Worm (Caenorhabditis elegans) whole organism, L3 larva: Measurements from ENCODE around the gene Y73B6BL.31.
A peak's percentile ranks its signal among the peaks of the same experiment; 100 is the strongest.

Source experiments
- R02D3.7 ChIP-seq: fragments of 150-350 bp; optimal IDR thresholded peaks from 2 replicates; lab custom pipeline; 2014; ENCODE audit warnings: missing biosample characterization, missing genetic modification characterization
- ZK546.5 ChIP-seq: sonication (generic microtip); optimal IDR thresholded peaks from 2 replicates; lab custom pipeline; 2017; ENCODE audit warnings: missing biosample characterization, missing genetic modification characterization
- aly-2 ChIP-seq: fragments of 150-350 bp; optimal IDR thresholded peaks from 2 replicates; lab custom pipeline; 2014; ENCODE audit warnings: missing biosample characterization, missing genetic modification characterization
- ama-1 ChIP-seq: fragments of 150-350 bp; optimal IDR thresholded peaks from 2 replicates; lab custom pipeline; 2018
- ceh-16 ChIP-seq: sonication (generic microtip); optimal IDR thresholded peaks from 2 replicates; lab custom pipeline; 2017; ENCODE audit warnings: missing biosample characterization, missing genetic modification characterization
- ceh-28 ChIP-seq: fragments of 150-350 bp; optimal IDR thresholded peaks from 2 replicates; lab custom pipeline; 2014; ENCODE audit warnings: missing biosample characterization, missing genetic modification reagents, missing genetic modification characterization
- ceh-9 ChIP-seq: sonication (generic microtip); optimal IDR thresholded peaks from 2 replicates; lab custom pipeline; 2018; ENCODE audit warnings: missing biosample characterization, missing genetic modification characterization
- daf-12 ChIP-seq: fragments of 150-350 bp; optimal IDR thresholded peaks from 2 replicates; lab custom pipeline; 2014; ENCODE audit warnings: missing biosample characterization, missing genetic modification reagents, missing genetic modification characterization
- egl-27 ChIP-seq: sonication (generic microtip); optimal IDR thresholded peaks from 4 replicates; lab custom pipeline; 2017; ENCODE audit warnings: missing biosample characterization, missing genetic modification reagents, missing genetic modification characterization
- egl-5 ChIP-seq: fragments of 150-350 bp; optimal IDR thresholded peaks from 2 replicates; lab custom pipeline; 2017; ENCODE audit warnings: missing biosample characterization, missing genetic modification reagents, missing genetic modification characterization, inconsistent platforms
- elt-1 ChIP-seq: fragments of 150-350 bp; optimal IDR thresholded peaks from 2 replicates; lab custom pipeline; 2014; ENCODE audit warnings: missing biosample characterization, missing genetic modification characterization
- elt-2 ChIP-seq: sonication (generic microtip); optimal IDR thresholded peaks from 2 replicates; lab custom pipeline; 2016; ENCODE audit warnings: missing genetic modification reagents, mild to moderate bottlenecking, missing genetic modification characterization, missing compliant biosample characterization
- elt-3 ChIP-seq, 3 experiments: fragments of 150-350 bp in 1 of 3; sonication (generic microtip) in 2 of 3; optimal IDR thresholded peaks; 2 replicates in 2 of 3; 4 replicates in 1 of 3; lab custom pipeline; 2014 to 2017; ENCODE audit warnings: missing biosample characterization in 3 of 3, missing genetic modification characterization in 3 of 3
- eor-1 ChIP-seq, 2 experiments: fragments of 150-350 bp; optimal IDR thresholded peaks; 2 replicates each; lab custom pipeline; 2014 to 2018; ENCODE audit warnings: missing biosample characterization in 2 of 2, missing genetic modification characterization in 2 of 2
- fkh-10 ChIP-seq: sonication (generic microtip); optimal IDR thresholded peaks from 2 replicates; lab custom pipeline; 2017; ENCODE audit warnings: missing biosample characterization, missing genetic modification reagents, missing genetic modification characterization
- fkh-2 ChIP-seq: fragments of 150-350 bp; optimal IDR thresholded peaks from 2 replicates; lab custom pipeline; 2014; ENCODE audit warnings: missing biosample characterization, missing genetic modification reagents, missing genetic modification characterization
- fos-1 ChIP-seq: fragments of 150-350 bp; optimal IDR thresholded peaks from 2 replicates; lab custom pipeline; 2014; ENCODE audit warnings: missing biosample characterization, missing genetic modification characterization
- hmg-11 ChIP-seq: sonication (generic microtip); optimal IDR thresholded peaks from 2 replicates; lab custom pipeline; 2016; ENCODE audit warnings: missing genetic modification characterization, missing compliant biosample characterization
- jun-1 ChIP-seq: fragments of 150-350 bp; optimal IDR thresholded peaks from 2 replicates; lab custom pipeline; 2014; ENCODE audit warnings: missing biosample characterization, missing genetic modification reagents, missing genetic modification characterization
- lin-15B ChIP-seq: fragments of 150-350 bp; optimal IDR thresholded peaks from 2 replicates; lab custom pipeline; 2014; ENCODE audit warnings: missing biosample characterization, missing genetic modification characterization
- lin-39 ChIP-seq: fragments of 150-350 bp; optimal IDR thresholded peaks from 2 replicates; lab custom pipeline; 2018; ENCODE audit warnings: missing biosample characterization, missing genetic modification reagents, missing genetic modification characterization
- lsy-12 ChIP-seq: sonication (generic microtip); optimal IDR thresholded peaks from 2 replicates; lab custom pipeline; 2016; ENCODE audit warnings: mild to moderate bottlenecking, missing genetic modification characterization, missing compliant biosample characterization
- mdl-1 ChIP-seq: fragments of 150-350 bp; optimal IDR thresholded peaks from 2 replicates; lab custom pipeline; 2014; ENCODE audit warnings: missing biosample characterization, missing genetic modification characterization
- mml-1 ChIP-seq: fragments of 150-350 bp; sonication (generic microtip); optimal IDR thresholded peaks from 3 replicates; lab custom pipeline; 2014; ENCODE audit warnings: missing biosample characterization, missing genetic modification characterization
- nfya-1 ChIP-seq: sonication (generic microtip); optimal IDR thresholded peaks from 2 replicates; lab custom pipeline; 2017; ENCODE audit warnings: missing genetic modification characterization, mild to moderate bottlenecking, missing compliant biosample characterization, antibody characterized with exemption, moderate library complexity; ENCODE audit not compliant: insufficient read depth
- nhr-11 ChIP-seq: fragments of 150-350 bp; optimal IDR thresholded peaks from 2 replicates; lab custom pipeline; 2014; ENCODE audit warnings: missing biosample characterization, missing genetic modification characterization
- nhr-12 ChIP-seq: fragments of 150-350 bp; optimal IDR thresholded peaks from 2 replicates; lab custom pipeline; 2014; ENCODE audit warnings: missing biosample characterization, missing genetic modification characterization
- nhr-23 ChIP-seq: fragments of 150-350 bp; optimal IDR thresholded peaks from 2 replicates; lab custom pipeline; 2014; ENCODE audit warnings: missing biosample characterization, missing genetic modification reagents, missing genetic modification characterization
- nhr-237 ChIP-seq: fragments of 150-350 bp; optimal IDR thresholded peaks from 2 replicates; lab custom pipeline; 2014; ENCODE audit warnings: missing biosample characterization, missing genetic modification characterization
- nhr-25 ChIP-seq: sonication (generic microtip); optimal IDR thresholded peaks from 2 replicates; lab custom pipeline; 2017; ENCODE audit warnings: missing biosample characterization, missing genetic modification characterization
- nhr-28 ChIP-seq: fragments of 150-350 bp; optimal IDR thresholded peaks from 2 replicates; lab custom pipeline; 2014; ENCODE audit warnings: missing biosample characterization, missing genetic modification characterization
- nhr-43 ChIP-seq: sonication (generic microtip); optimal IDR thresholded peaks from 2 replicates; lab custom pipeline; 2016; ENCODE audit warnings: mild to moderate bottlenecking, missing genetic modification characterization, missing compliant biosample characterization; ENCODE audit not compliant: poor library complexity, severe bottlenecking
- nhr-67 ChIP-seq: fragments of 150-350 bp; optimal IDR thresholded peaks from 2 replicates; lab custom pipeline; 2014; ENCODE audit warnings: missing biosample characterization, missing genetic modification characterization
- nhr-76 ChIP-seq: fragments of 150-350 bp; sonication (generic microtip); optimal IDR thresholded peaks from 5 replicates; lab custom pipeline; 2014; ENCODE audit warnings: missing biosample characterization, missing genetic modification characterization
- nhr-77 ChIP-seq: fragments of 150-350 bp; optimal IDR thresholded peaks from 2 replicates; lab custom pipeline; 2014; ENCODE audit warnings: missing biosample characterization, missing genetic modification characterization
- pha-4 ChIP-seq: fragments of 150-350 bp; optimal IDR thresholded peaks from 2 replicates; lab custom pipeline; 2014; ENCODE audit warnings: missing biosample characterization, missing genetic modification reagents, missing genetic modification characterization
- pqm-1 ChIP-seq: fragments of 150-350 bp; optimal IDR thresholded peaks from 2 replicates; lab custom pipeline; 2017; ENCODE audit warnings: missing biosample characterization, missing genetic modification characterization, inconsistent platforms
- skn-1 ChIP-seq: fragments of 150-350 bp; optimal IDR thresholded peaks from 2 replicates; lab custom pipeline; 2014; ENCODE audit warnings: missing biosample characterization, missing genetic modification characterization
- snpc-4 ChIP-seq: fragments of 150-350 bp; optimal IDR thresholded peaks from 2 replicates; lab custom pipeline; 2014; ENCODE audit warnings: missing biosample characterization, missing genetic modification characterization
- tbx-2 ChIP-seq: sonication (generic microtip); optimal IDR thresholded peaks from 2 replicates; lab custom pipeline; 2016; ENCODE audit warnings: mild to moderate bottlenecking, missing genetic modification characterization, missing compliant biosample characterization
- unc-39 ChIP-seq: sonication (generic microtip); optimal IDR thresholded peaks from 4 replicates; lab custom pipeline; 2017; ENCODE audit warnings: missing biosample characterization, missing genetic modification characterization
- unc-62 ChIP-seq: fragments of 150-350 bp; sonication (generic microtip); optimal IDR thresholded peaks from 4 replicates; lab custom pipeline; 2014; ENCODE audit warnings: missing biosample characterization, missing genetic modification reagents, missing genetic modification characterization
- zag-1 ChIP-seq: fragments of 150-350 bp; optimal IDR thresholded peaks from 2 replicates; lab custom pipeline; 2014; ENCODE audit warnings: missing biosample characterization, missing genetic modification characterization
- ztf-11 ChIP-seq: fragments of 150-350 bp; optimal IDR thresholded peaks from 2 replicates; lab custom pipeline; 2014; ENCODE audit warnings: missing biosample characterization, missing genetic modification characterization

Gene Y73B6BL.31

DNA sequence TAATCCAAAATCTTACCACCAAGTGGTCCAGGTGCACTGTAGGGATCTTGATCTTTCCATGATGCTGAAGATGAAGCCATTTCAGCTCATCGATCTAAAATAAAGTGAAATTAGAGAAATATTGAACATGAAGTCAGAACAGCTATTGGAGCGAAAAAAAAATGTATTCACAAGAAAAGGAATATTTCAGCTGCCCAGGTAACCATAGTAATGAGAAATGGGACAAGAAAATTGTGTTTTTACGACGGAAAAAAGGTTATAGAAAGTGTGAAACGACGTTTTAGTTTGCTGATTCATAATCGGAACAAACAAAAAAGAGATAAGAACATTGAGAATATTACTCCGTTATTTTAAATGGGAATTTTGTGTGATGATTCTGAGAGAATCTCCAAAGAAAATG is 31.4 kb downstream of the Y73B6BL.31 start, which contains the start of gene Y73B6BL.27:
Gene Y73B6BL.27, minus strand, starts transcription at position 101 of the 400 bp plus-strand sequence.
- TF ChIP-seq aly-2 (tag; lab: Kevin White, UChicago) (no peak), fkh-2 (tag; lab: Kevin White, UChicago) (no peak), nhr-11 (tag; lab: Kevin White, UChicago) (no peak)
- TF ChIP-seq, all 47 proteins: peak for 0

ce11 chrIV:6474751-6475150 is 33.0 kb downstream of the Y73B6BL.31 start:
- TF ChIP-seq nfya-1 (tag; lab: Kevin White, UChicago) (peak; percentile 67), elt-3 (tag; optimal IDR thresholded peaks at IDR 0.05; lab: Kevin White, UChicago) (no peak), nhr-23 (tag; lab: Kevin White, UChicago) (peak; percentile 42), pha-4 (tag; lab: Kevin White, UChicago) (peak; percentile 59), ceh-9 (tag; lab: Kevin White, UChicago) (no peak), snpc-4 (peak; percentile 42), tbx-2 (tag; lab: Kevin White, UChicago) (no peak), ztf-11 (tag; lab: Kevin White, UChicago) (no peak), mdl-1 (tag; lab: Kevin White, UChicago) (no peak), ceh-28 (peak; percentile 56), hmg-11 (tag; lab: Kevin White, UChicago) (peak; percentile 44), nhr-25 (tag; lab: Kevin White, UChicago) (peak; percentile 40), elt-1 (no peak), lin-15B (peak; percentile 66), lin-39 (peak; percentile 24), nhr-12 (tag; lab: Kevin White, UChicago) (no peak), lsy-12 (tag; lab: Kevin White, UChicago) (no peak), fkh-2 (tag; lab: Kevin White, UChicago) (no peak), nhr-43 (tag; lab: Kevin White, UChicago) (no peak), nhr-28 (tag; lab: Kevin White, UChicago) (no peak), egl-5 (tag; lab: Kevin White, UChicago) (peak; percentile 64)

ce11 chrIV:6480221-6480620 is 38.5 kb downstream of the Y73B6BL.31 start, which contains the start of gene tyr-6:
TSS of gene tyr-6 (plus strand) at chrIV:6480521.
- TF ChIP-seq nhr-77 = no peak
- TF ChIP-seq nhr-67 (tag; lab: Kevin White, UChicago) = no peak
- TF ChIP-seq, all 47 proteins: peak for 0

- TF ChIP-seq fkh-2 (tag; lab: Kevin White, UChicago) (no peak), unc-39 (tag; lab: Kevin White, UChicago) (no peak), nhr-237 (tag; lab: Kevin White, UChicago) (no peak), elt-1 (no peak), unc-62 (GFP tag; lab: Kevin White, UChicago) (no peak), skn-1 (tag; lab: Kevin White, UChicago) (no peak), lin-15B (no peak), hmg-11 (tag; lab: Kevin White, UChicago) (peak; percentile 56), nhr-11 (tag; lab: Kevin White, UChicago) (no peak), ceh-16 (tag; lab: Kevin White, UChicago) (no peak), zag-1 (tag; lab: Kevin White, UChicago) (no peak), mml-1 (tag; lab: Kevin White, UChicago) (no peak), nhr-12 (tag; lab: Kevin White, UChicago) (no peak), snpc-4 (no peak), nfya-1 (tag; lab: Kevin White, UChicago) (peak; percentile 23), ZK546.5 (no peak), pha-4 (tag; lab: Kevin White, UChicago) (peak; percentile 32), nhr-23 (tag; lab: Kevin White, UChicago) (no peak), ceh-28 (no peak), ztf-11 (tag; lab: Kevin White, UChicago) (no peak), elt-2 (tag; lab: Kevin White, UChicago) (peak; percentile 30), nhr-77 (no peak), jun-1 (tag; lab: Kevin White, UChicago) (no peak), R02D3.7 (no peak), egl-5 (tag; lab: Kevin White, UChicago) (no peak), pqm-1 (tag; lab: Kevin White, UChicago) (peak; percentile 29), lsy-12 (tag; lab: Kevin White, UChicago) (peak; percentile 44), egl-27 (tag; lab: Kevin White, UChicago) (peak; percentile 36), aly-2 (tag; lab: Kevin White, UChicago) (no peak), ama-1 (lab: Kevin White, UChicago) (no peak), fos-1 (tag; lab: Kevin White, UChicago) (no peak), daf-12 (tag; lab: Kevin White, UChicago) (no peak), nhr-76 (tag; lab: Kevin White, UChicago) (no peak), tbx-2 (tag; lab: Kevin White, UChicago) (no peak), mdl-1 (tag; lab: Kevin White, UChicago) (no peak), nhr-67 (tag; lab: Kevin White, UChicago) (no peak), nhr-25 (tag; lab: Kevin White, UChicago) (peak; percentile 26), eor-1 (tag; optimal IDR thresholded peaks at IDR 0.05; lab: Kevin White, UChicago) (no peak), elt-3 (tag; optimal IDR thresholded peaks at IDR 0.05; lab: Kevin White, UChicago) (no peak), nhr-28 (tag; lab: Kevin White, UChicago) (no peak), fkh-10 (no peak), nhr-43 (tag; lab: Kevin White, UChicago) (peak; percentile 73)
Measured at ce11 chrIV:6480978-6481377, 39.3 kb downstream of the Y73B6BL.31 start.
